Worm (Caenorhabditis elegans): ENCODE data around the gene C08F8.6.

DNA sequence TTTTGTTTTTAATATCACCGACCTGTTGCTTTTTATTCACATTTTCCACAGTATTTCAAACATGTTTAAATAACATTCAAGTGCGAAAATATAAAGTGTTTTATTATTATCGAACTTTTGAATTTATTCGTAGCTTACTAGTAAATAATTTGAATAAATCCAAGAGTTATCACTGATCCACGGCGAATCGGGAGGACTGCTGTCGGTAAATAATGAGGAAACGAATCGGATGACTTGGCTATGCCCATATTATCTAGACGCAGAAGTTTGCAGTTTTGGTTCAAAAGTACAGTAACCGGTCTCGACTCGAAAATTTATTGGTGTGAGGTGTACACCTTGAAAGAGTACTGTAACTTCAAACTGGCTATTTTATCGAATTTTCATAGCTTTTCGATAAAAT, 8.2 kb downstream of the C08F8.6 start:
- TF ChIP-seq nfya-2 (GFP tag; IDR thresholded peaks at IDR 0.05): no peak
- TF ChIP-seq F52B5.7 (tag; optimal IDR thresholded peaks at IDR 0.05): no peak
- no peak for TF ChIP-seq ama-1 (optimal IDR thresholded peaks at IDR 0.05)
- no peak for TF ChIP-seq ama-1 (GFP tag; optimal IDR thresholded peaks at IDR 0.05)
- TF ChIP-seq Y79H2A.3 (GFP tag; conservative IDR thresholded peaks at IDR 0.05): no peak
- TF ChIP-seq mes-4 (tag; optimal IDR thresholded peaks at IDR 0.05): no peak
- no peak for TF ChIP-seq nfya-1 (tag; optimal IDR thresholded peaks at IDR 0.05; ENCODE audit: borderline replicate concordance, insufficient read depth)
- TF ChIP-seq snpc-4 (GFP tag; optimal IDR thresholded peaks at IDR 0.05): no peak
- TF ChIP-seq snpc-4 (tag; optimal IDR thresholded peaks at IDR 0.05): no peak
- no peak for TF ChIP-seq mcd-1 (GFP tag; IDR thresholded peaks at IDR 0.05)
- TF ChIP-seq F57C9.4 (tag; optimal IDR thresholded peaks at IDR 0.05): no peak

All from whole organism, young adult.